Worm (Caenorhabditis elegans) whole organism, L2 larva: ENCODE data around the gene C33A12.3.

ENCODE experiments used
- C34F6.9 ChIP-seq: fragments of 150-350 bp; optimal IDR thresholded peaks from 2 replicates; lab custom pipeline; 2014; ENCODE audit warnings: missing biosample characterization, missing genetic modification characterization
- ceh-16 ChIP-seq: fragments of 150-350 bp; optimal IDR thresholded peaks from 2 replicates; lab custom pipeline; 2014; ENCODE audit warnings: missing biosample characterization, missing genetic modification characterization
- ceh-82 ChIP-seq: fragments of 150-350 bp; optimal IDR thresholded peaks from 2 replicates; lab custom pipeline; 2014; ENCODE audit warnings: missing biosample characterization, missing genetic modification characterization
- elt-3 ChIP-seq: sonication (generic microtip); optimal IDR thresholded peaks from 2 replicates; lab custom pipeline; 2017; ENCODE audit warnings: missing biosample characterization, missing genetic modification characterization
- lsy-2 ChIP-seq, 2 experiments: fragments of 150-350 bp in 1 of 2; sonication (generic microtip) in 1 of 2; optimal IDR thresholded peaks; 2 replicates each; lab custom pipeline; 2014 to 2017; ENCODE audit warnings: missing biosample characterization in 2 of 2, missing genetic modification characterization in 2 of 2
- mdl-1 ChIP-seq, 2 experiments: fragments of 150-350 bp in 1 of 2; sonication (generic microtip) in 1 of 2; optimal IDR thresholded peaks; 2 replicates each; lab custom pipeline; 2017; ENCODE audit warnings: missing biosample characterization in 2 of 2, missing genetic modification characterization in 2 of 2
- nhr-11 ChIP-seq: fragments of 150-350 bp; optimal IDR thresholded peaks from 2 replicates; lab custom pipeline; 2014; ENCODE audit warnings: missing biosample characterization, missing genetic modification characterization
- nhr-12 ChIP-seq: fragments of 150-350 bp; optimal IDR thresholded peaks from 2 replicates; lab custom pipeline; 2014; ENCODE audit warnings: missing biosample characterization, missing genetic modification characterization
- nhr-21 ChIP-seq: fragments of 150-350 bp; optimal IDR thresholded peaks from 2 replicates; lab custom pipeline; 2014; ENCODE audit warnings: missing biosample characterization, missing genetic modification characterization
- nhr-77 ChIP-seq: fragments of 150-350 bp; optimal IDR thresholded peaks from 2 replicates; lab custom pipeline; 2014; ENCODE audit warnings: missing biosample characterization, missing genetic modification characterization
- peb-1 ChIP-seq: fragments of 150-350 bp; optimal IDR thresholded peaks from 2 replicates; lab custom pipeline; 2014; ENCODE audit warnings: missing biosample characterization, missing genetic modification characterization
- snpc-4 ChIP-seq: fragments of 150-350 bp; optimal IDR thresholded peaks from 2 replicates; lab custom pipeline; 2014; ENCODE audit warnings: missing biosample characterization, missing genetic modification characterization
- ztf-4 ChIP-seq: fragments of 150-350 bp; optimal IDR thresholded peaks from 2 replicates; lab custom pipeline; 2014; ENCODE audit warnings: missing biosample characterization, missing genetic modification characterization

- TF ChIP-seq ztf-4 (tag; lab: Kevin White, UChicago): no peak
- TF ChIP-seq nhr-12 (tag; lab: Kevin White, UChicago): no peak
- no peak for TF ChIP-seq ceh-16 (tag; lab: Kevin White, UChicago)
- TF ChIP-seq nhr-11 (tag; lab: Kevin White, UChicago): no peak
- TF ChIP-seq snpc-4 (tag; lab: Kevin White, UChicago): no peak
- no peak for TF ChIP-seq ceh-82 (tag; lab: Kevin White, UChicago)
- no peak for TF ChIP-seq lsy-2 (tag; optimal IDR thresholded peaks at IDR 0.05; lab: Kevin White, UChicago)
- TF ChIP-seq elt-3 (tag; lab: Kevin White, UChicago): no peak
- no peak for TF ChIP-seq nhr-21
- no peak for TF ChIP-seq C34F6.9
- TF ChIP-seq nhr-77 (tag; lab: Kevin White, UChicago): no peak
- TF ChIP-seq mdl-1 (tag; optimal IDR thresholded peaks at IDR 0.05; lab: Kevin White, UChicago): no peak
- no peak for TF ChIP-seq peb-1
Measured at ce11 chrIV:9545986-9546385, 33.2 kb upstream of the C33A12.3 start, which contains the start of gene T05A1.5.
